Fruit fly (Drosophila melanogaster) whole organism, prepupa: ENCODE data around the gene Usp8.

Source experiments
- Blimp-1 ChIP-seq: fragments of 200-800 bp; sonication (Bioruptor generic); optimal IDR thresholded peaks from 3 replicates; lab custom pipeline; 2017; ENCODE audit warnings: missing biosample characterization, missing genetic modification characterization, mild to moderate bottlenecking, moderate library complexity, missing genetic modification reagents
- CG10631 ChIP-seq: fragments of 200-800 bp; sonication (Bioruptor generic); optimal IDR thresholded peaks from 2 replicates; lab custom pipeline; 2016; ENCODE audit warnings: missing biosample characterization, missing genetic modification characterization
- CG10669 ChIP-seq: fragments of 200-800 bp; sonication (Bioruptor generic); optimal IDR thresholded peaks from 3 replicates; lab custom pipeline; 2018; ENCODE audit warnings: missing biosample characterization, mild to moderate bottlenecking, missing genetic modification characterization, moderate library complexity
- CG11294 ChIP-seq: fragments of 200-800 bp; sonication (Bioruptor generic); IDR thresholded peaks from 2 replicates; pipeline ENCODE4 v1.3.6; 2022; ENCODE audit warnings: missing biosample characterization, missing genetic modification characterization
- CG11762 ChIP-seq: fragments of 200-800 bp; sonication (Bioruptor generic); optimal IDR thresholded peaks from 3 replicates; lab custom pipeline; 2016; ENCODE audit warnings: missing biosample characterization, missing genetic modification characterization; ENCODE audit not compliant: insufficient read depth
- CG11902 ChIP-seq: fragments of 200-800 bp; sonication (Bioruptor generic); optimal IDR thresholded peaks from 3 replicates; lab custom pipeline; 2016; ENCODE audit warnings: missing biosample characterization, missing genetic modification characterization
- CG15336 ChIP-seq: fragments of 200-800 bp; sonication (Bioruptor generic); IDR thresholded peaks from 2 replicates; pipeline ENCODE4 v1.3.6; 2022; ENCODE audit warnings: missing biosample characterization, missing genetic modification characterization
- CG3032 ChIP-seq: fragments of 200-800 bp; optimal IDR thresholded peaks from 2 replicates; lab custom pipeline; 2019; ENCODE audit warnings: missing biosample characterization, mild to moderate bottlenecking, missing genetic modification characterization, moderate library complexity
- CG31627 ChIP-seq: fragments of 200-800 bp; sonication (Bioruptor generic); optimal IDR thresholded peaks from 3 replicates; lab custom pipeline; 2016; ENCODE audit warnings: missing biosample characterization, missing genetic modification characterization
- CG32006 ChIP-seq: fragments of 200-800 bp; sonication (Bioruptor generic); optimal IDR thresholded peaks from 3 replicates; lab custom pipeline; 2017; ENCODE audit warnings: missing biosample characterization, mild to moderate bottlenecking, missing genetic modification characterization
- CG34406 ChIP-seq: fragments of 200-800 bp; sonication (Bioruptor generic); optimal IDR thresholded peaks from 3 replicates; lab custom pipeline; 2016; ENCODE audit warnings: missing biosample characterization, missing genetic modification characterization
- CG3919 ChIP-seq: fragments of 200-800 bp; sonication (Bioruptor generic); optimal IDR thresholded peaks from 3 replicates; lab custom pipeline; 2016; ENCODE audit warnings: missing biosample characterization, missing genetic modification characterization
- CG6163 ChIP-seq: fragments of 200-800 bp; sonication (Bioruptor generic); IDR thresholded peaks from 3 replicates; pipeline ENCODE4 v1.3.6; 2022; ENCODE audit warnings: missing biosample characterization, missing genetic modification characterization
- CG6276 ChIP-seq: fragments of 200-800 bp; sonication (Bioruptor generic); optimal IDR thresholded peaks from 2 replicates; lab custom pipeline; 2017; ENCODE audit warnings: missing biosample characterization, mild to moderate bottlenecking, missing genetic modification characterization
- CG6792 ChIP-seq: fragments of 200-800 bp; sonication (Bioruptor generic); optimal IDR thresholded peaks from 3 replicates; lab custom pipeline; 2016; ENCODE audit warnings: missing biosample characterization, missing genetic modification characterization
- CG6808 ChIP-seq: fragments of 200-800 bp; sonication (Bioruptor generic); optimal IDR thresholded peaks from 3 replicates; lab custom pipeline; 2017; ENCODE audit warnings: missing biosample characterization, missing genetic modification characterization, mild to moderate bottlenecking, moderate library complexity, missing genetic modification reagents
- CG6854 ChIP-seq: fragments of 200-800 bp; sonication (Bioruptor generic); optimal IDR thresholded peaks from 2 replicates; lab custom pipeline; 2017; ENCODE audit warnings: missing biosample characterization, mild to moderate bottlenecking, missing genetic modification characterization
- CG7368 ChIP-seq: fragments of 200-800 bp; sonication (Bioruptor generic); optimal IDR thresholded peaks from 3 replicates; lab custom pipeline; 2016; ENCODE audit warnings: missing biosample characterization, missing genetic modification characterization
- CG8119 ChIP-seq: fragments of 200-800 bp; sonication (Bioruptor generic); IDR thresholded peaks from 3 replicates; pipeline ENCODE4 v1.3.6; 2022; ENCODE audit warnings: missing biosample characterization, missing genetic modification characterization
- CG8632 ChIP-seq: fragments of 200-800 bp; sonication (Bioruptor generic); optimal IDR thresholded peaks from 3 replicates; lab custom pipeline; 2016; ENCODE audit warnings: missing biosample characterization, missing genetic modification characterization
- CG9139 ChIP-seq: fragments of 200-800 bp; sonication (Bioruptor generic); optimal IDR thresholded peaks from 3 replicates; lab custom pipeline; 2017; ENCODE audit warnings: missing biosample characterization, mild to moderate bottlenecking, missing genetic modification characterization
- Eip75B ChIP-seq: fragments of 200-800 bp; sonication (Bioruptor generic); optimal IDR thresholded peaks from 3 replicates; lab custom pipeline; 2016; ENCODE audit warnings: missing biosample characterization, missing genetic modification characterization
- Eip78C ChIP-seq: fragments of 200-800 bp; sonication (Bioruptor generic); peaks from one replicate; lab custom pipeline; 2016; ENCODE audit warnings: missing biosample characterization, missing genetic modification characterization
- Eip93F ChIP-seq: fragments of 200-800 bp; sonication (Bioruptor generic); optimal IDR thresholded peaks from 2 replicates; lab custom pipeline; 2016; ENCODE audit warnings: missing biosample characterization, mild to moderate bottlenecking, missing genetic modification characterization
- Ets21C ChIP-seq: fragments of 200-800 bp; sonication (Bioruptor generic); optimal IDR thresholded peaks from 3 replicates; lab custom pipeline; 2016; ENCODE audit warnings: missing biosample characterization, missing genetic modification characterization
- Ets96B ChIP-seq: fragments of 200-800 bp; optimal IDR thresholded peaks from 2 replicates; lab custom pipeline; 2019; ENCODE audit warnings: missing biosample characterization, mild to moderate bottlenecking, missing genetic modification characterization, moderate library complexity
- Gug ChIP-seq: fragments of 200-800 bp; sonication (Bioruptor generic); IDR thresholded peaks from 2 replicates; pipeline ENCODE4 v1.3.6; 2022; ENCODE audit warnings: missing biosample characterization, missing genetic modification characterization
- Hr38 ChIP-seq: sonication (Bioruptor generic); optimal IDR thresholded peaks from 2 replicates; lab custom pipeline; 2016; ENCODE audit warnings: missing biosample characterization, missing genetic modification characterization
- Hr39 ChIP-seq: fragments of 200-800 bp; sonication (Bioruptor generic); optimal IDR thresholded peaks from 2 replicates; lab custom pipeline; 2016; ENCODE audit warnings: missing biosample characterization, missing genetic modification characterization
- Hr4 ChIP-seq: fragments of 200-800 bp; sonication (Bioruptor generic); optimal IDR thresholded peaks from 3 replicates; lab custom pipeline; 2016; ENCODE audit warnings: missing biosample characterization, missing genetic modification characterization
- Lpt ChIP-seq: fragments of 200-800 bp; sonication (Bioruptor generic); optimal IDR thresholded peaks from 3 replicates; lab custom pipeline; 2016; ENCODE audit warnings: missing biosample characterization, missing genetic modification characterization
- Met ChIP-seq: fragments of 200-800 bp; sonication (Bioruptor generic); optimal IDR thresholded peaks from 3 replicates; lab custom pipeline; 2016; ENCODE audit warnings: missing biosample characterization, missing genetic modification characterization
- Smox ChIP-seq: fragments of 200-800 bp; sonication (Bioruptor generic); optimal IDR thresholded peaks from 3 replicates; lab custom pipeline; 2016; ENCODE audit warnings: missing biosample characterization, missing genetic modification characterization
- Sox102F ChIP-seq: fragments of 200-800 bp; sonication (Bioruptor generic); optimal IDR thresholded peaks from 2 replicates; lab custom pipeline; 2016; ENCODE audit warnings: missing biosample characterization, mild to moderate bottlenecking, missing genetic modification characterization
- Sox15 ChIP-seq: fragments of 200-800 bp; sonication (Bioruptor generic); optimal IDR thresholded peaks from 3 replicates; lab custom pipeline; 2016; ENCODE audit warnings: missing biosample characterization, missing genetic modification characterization
- achi ChIP-seq: fragments of 200-800 bp; sonication (Bioruptor generic); optimal IDR thresholded peaks from 3 replicates; lab custom pipeline; 2016; ENCODE audit warnings: missing biosample characterization, missing genetic modification characterization
- cyc ChIP-seq: fragments of 200-800 bp; sonication (Bioruptor generic); optimal IDR thresholded peaks from 3 replicates; lab custom pipeline; 2016; ENCODE audit warnings: missing biosample characterization, missing genetic modification characterization
- dsx ChIP-seq: fragments of 200-800 bp; optimal IDR thresholded peaks from 3 replicates; lab custom pipeline; 2019; ENCODE audit warnings: missing biosample characterization, mild to moderate bottlenecking, missing genetic modification characterization, moderate library complexity; ENCODE audit not compliant: poor library complexity, severe bottlenecking
- esn ChIP-seq: fragments of 200-800 bp; sonication (Bioruptor generic); optimal IDR thresholded peaks from 2 replicates; lab custom pipeline; 2016; ENCODE audit warnings: missing biosample characterization, mild to moderate bottlenecking, missing genetic modification characterization, moderate library complexity
- fkh ChIP-seq: fragments of 200-800 bp; sonication (Bioruptor generic); optimal IDR thresholded peaks from 3 replicates; lab custom pipeline; 2017; ENCODE audit warnings: missing biosample characterization, mild to moderate bottlenecking, missing genetic modification characterization, moderate library complexity
- lz ChIP-seq: fragments of 200-800 bp; sonication (Bioruptor generic); optimal IDR thresholded peaks from 3 replicates; lab custom pipeline; 2016; ENCODE audit warnings: missing biosample characterization, missing genetic modification characterization
- net ChIP-seq: fragments of 200-800 bp; sonication (Bioruptor generic); optimal IDR thresholded peaks from 3 replicates; lab custom pipeline; 2016; ENCODE audit warnings: missing biosample characterization, missing genetic modification characterization
- pdm3 ChIP-seq: fragments of 200-800 bp; sonication (Bioruptor generic); optimal IDR thresholded peaks from 3 replicates; lab custom pipeline; 2016; ENCODE audit warnings: missing biosample characterization, missing genetic modification characterization
- salr ChIP-seq, 2 experiments: fragments of 200-800 bp; sonication (Bioruptor generic); optimal IDR thresholded peaks; 3 replicates each; lab custom pipeline; 2016 to 2018; ENCODE audit warnings: missing biosample characterization in 2 of 2, missing genetic modification characterization in 2 of 2, mild to moderate bottlenecking in 1 of 2
- spab ChIP-seq: fragments of 200-800 bp; sonication (Bioruptor generic); optimal IDR thresholded peaks from 2 replicates; lab custom pipeline; 2017; ENCODE audit warnings: missing biosample characterization, mild to moderate bottlenecking, missing genetic modification characterization, missing genetic modification reagents
- ss ChIP-seq, 2 experiments: fragments of 200-800 bp; sonication (Bioruptor generic); optimal IDR thresholded peaks; 2 replicates in 1 of 2; 3 replicates in 1 of 2; lab custom pipeline; 2017 to 2018; ENCODE audit warnings: mild to moderate bottlenecking in 2 of 2, missing biosample characterization in 2 of 2, missing genetic modification characterization in 2 of 2, moderate library complexity in 1 of 2
- topi ChIP-seq: fragments of 200-800 bp; sonication (Bioruptor generic); optimal IDR thresholded peaks from 3 replicates; lab custom pipeline; 2016; ENCODE audit warnings: missing biosample characterization, missing genetic modification characterization
- vri ChIP-seq: fragments of 200-800 bp; sonication (Bioruptor generic); optimal IDR thresholded peaks from 3 replicates; lab custom pipeline; 2016; ENCODE audit warnings: missing biosample characterization, mild to moderate bottlenecking, missing genetic modification characterization

Usp8 gene

DNA sequence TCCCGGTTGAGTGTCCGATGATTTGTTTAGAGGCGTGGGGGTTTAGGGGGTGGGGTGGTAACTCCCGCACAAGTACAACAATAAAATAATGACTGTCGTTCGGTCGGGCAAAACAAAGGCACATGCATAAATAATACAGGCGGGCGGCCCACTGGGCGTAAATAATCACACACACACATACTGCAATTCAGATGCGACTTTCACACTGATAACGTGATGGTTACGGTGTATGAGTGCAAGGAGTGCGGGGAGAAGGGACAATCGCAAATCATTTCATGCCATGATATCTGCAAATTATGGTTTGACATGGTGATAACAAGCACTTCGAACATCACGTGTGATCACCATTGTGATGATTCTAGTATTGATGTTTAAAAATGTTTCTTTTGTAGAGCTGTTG is 16.0 kb downstream of the Usp8 start (continued):
- TF ChIP-seq CG6276 (GFP tag; lab: Kevin White, UChicago) (no peak), CG10631 (GFP tag; lab: Kevin White, UChicago) (no peak), achi (GFP tag; lab: Kevin White, UChicago) (no peak)

DNA sequence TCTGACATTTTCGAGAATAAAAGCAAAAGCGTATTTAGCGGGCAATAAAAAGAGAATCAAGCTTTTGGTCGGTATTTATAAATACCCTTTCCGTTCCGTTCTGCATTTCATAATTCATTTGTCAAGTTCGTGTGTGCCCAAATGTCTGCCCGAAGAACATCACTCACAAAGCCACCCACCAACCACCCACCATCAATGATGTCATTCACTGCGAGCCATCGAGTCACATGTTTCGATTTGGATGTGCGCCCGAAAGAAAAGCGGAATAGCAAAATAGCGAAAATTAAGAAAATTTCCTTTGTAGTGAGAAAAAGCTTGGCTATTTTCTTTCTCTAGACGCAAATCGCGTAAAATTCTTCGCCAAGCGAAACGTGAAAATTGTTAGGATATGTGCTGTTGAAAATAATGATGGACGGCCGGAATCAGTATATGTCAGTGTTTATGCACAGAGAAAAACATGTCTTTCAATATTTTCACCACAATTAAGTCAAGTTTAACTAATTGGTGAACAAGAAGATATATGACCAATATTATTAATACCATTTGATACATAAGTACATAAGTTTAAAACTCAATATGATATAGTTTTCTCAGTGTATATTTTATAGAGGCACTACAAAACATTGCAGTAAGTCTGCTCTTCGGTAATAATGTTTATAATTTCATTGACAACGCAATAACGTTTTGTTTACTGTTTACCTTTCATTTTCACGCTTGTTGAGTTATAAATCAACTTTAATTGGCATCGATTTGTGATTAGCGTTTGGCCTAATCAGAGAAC is 17.2 kb downstream of the Usp8 start:
- TF ChIP-seq cyc, result no peak
- TF ChIP-seq CG3919, result no peak
- TF ChIP-seq CG34406, result peak; percentile 9
- TF ChIP-seq Sox15 (GFP tag; lab: Kevin White, UChicago), result no peak
- TF ChIP-seq CG11902 (GFP tag; lab: Kevin White, UChicago), result no peak
- no peak for TF ChIP-seq Blimp-1 (GFP tag; lab: Kevin White, UChicago)
- TF ChIP-seq CG9139 (GFP tag; lab: Kevin White, UChicago), result no peak
- TF ChIP-seq Ets96B (tag; lab: Kevin White, UChicago), result no peak
- peak; percentile 23 for TF ChIP-seq topi (GFP tag; lab: Kevin White, UChicago)
- TF ChIP-seq Hr38 (GFP tag; lab: Kevin White, UChicago), result no peak
- no peak for TF ChIP-seq CG6854 (GFP tag; lab: Kevin White, UChicago)
- TF ChIP-seq esn (GFP tag; lab: Kevin White, UChicago), result peak; percentile 57
- TF ChIP-seq ss (GFP tag; optimal IDR thresholded peaks at IDR 0.05; lab: Kevin White, UChicago), result no peak
- TF ChIP-seq Smox (GFP tag; lab: Kevin White, UChicago), result peak; percentile 41
- peak; percentile 47 for TF ChIP-seq Met (GFP tag; lab: Kevin White, UChicago)
- TF ChIP-seq net (GFP tag; lab: Kevin White, UChicago), result peak; percentile 40
- TF ChIP-seq salr (GFP tag; optimal IDR thresholded peaks at IDR 0.05; lab: Kevin White, UChicago), result no peak
- TF ChIP-seq CG6276 (GFP tag; lab: Kevin White, UChicago), result no peak
- TF ChIP-seq Ets21C, result peak; percentile 5
- TF ChIP-seq CG6792 (GFP tag; lab: Kevin White, UChicago), result no peak
- no peak for TF ChIP-seq Eip93F
- TF ChIP-seq CG10669 (GFP tag; lab: Kevin White, UChicago), result no peak
- no peak for TF ChIP-seq CG10631 (GFP tag; lab: Kevin White, UChicago)
- TF ChIP-seq CG3032 (tag; lab: Kevin White, UChicago), result peak; percentile 4
- peak; percentile 44; the same call in 1 of the 2 replicates for TF ChIP-seq CG11294 (GFP tag; lab: Robert Waterston, UW)
- TF ChIP-seq CG15336 (GFP tag; lab: Robert Waterston, UW), result peak; percentile 73
- no peak for TF ChIP-seq fkh (GFP tag; lab: Kevin White, UChicago)
- TF ChIP-seq Hr39 (GFP tag; lab: Kevin White, UChicago), result peak; percentile 30
- no peak for TF ChIP-seq lz (GFP tag; lab: Kevin White, UChicago)
- no peak for TF ChIP-seq CG11762 (GFP tag; lab: Kevin White, UChicago)
- TF ChIP-seq Lpt (GFP tag; lab: Kevin White, UChicago), result peak; percentile 5
- TF ChIP-seq dsx (GFP tag; lab: Kevin White, UChicago), result no peak
- TF ChIP-seq CG32006, result peak; percentile 32
- TF ChIP-seq CG6808, result no peak
- peak; percentile 65; the same call in 1 of the 2 replicates for TF ChIP-seq Gug (GFP tag; lab: Robert Waterston, UW)
- no peak for TF ChIP-seq spab (GFP tag; lab: Kevin White, UChicago)
- TF ChIP-seq pdm3 (GFP tag; lab: Kevin White, UChicago), result peak; percentile 27
- peak; percentile 58 for TF ChIP-seq Hr4 (GFP tag; lab: Kevin White, UChicago)
- peak; percentile 23 for TF ChIP-seq achi (GFP tag; lab: Kevin White, UChicago)
- TF ChIP-seq CG31627 (GFP tag; lab: Kevin White, UChicago), result peak; percentile 48
- TF ChIP-seq CG8632, result peak; percentile 43
- no peak for TF ChIP-seq Eip75B (GFP tag; lab: Kevin White, UChicago)
- peak; percentile 55 for TF ChIP-seq Eip78C (GFP tag; lab: Kevin White, UChicago)
- TF ChIP-seq CG7368, result no peak
- peak; percentile 35 for TF ChIP-seq vri (GFP tag; lab: Kevin White, UChicago)
- TF ChIP-seq Sox102F, result peak; percentile 8
- TF ChIP-seq CG8119 (GFP tag; lab: Robert Waterston, UW), result peak; percentile 52; the same call in 2 of the 3 replicates
- TF ChIP-seq CG6163, result 0 out of 3 replicates have a peak, but pooled peaks have one; percentile 15
